Worm (Caenorhabditis elegans) whole organism, late embryonic: ENCODE results near the gene F35C8.5.

Experiments used
- C08G9.2 ChIP-seq: sonication (generic microtip); optimal IDR thresholded peaks from 2 replicates; lab custom pipeline; 2016; ENCODE audit warnings: mild to moderate bottlenecking, missing genetic modification characterization, moderate library complexity, missing compliant biosample characterization
- F13H6.1 ChIP-seq: sonication (generic microtip); optimal IDR thresholded peaks from 2 replicates; lab custom pipeline; 2016; ENCODE audit warnings: missing genetic modification characterization, missing compliant biosample characterization
- K09A11.1 ChIP-seq: sonication (generic microtip); optimal IDR thresholded peaks from 2 replicates; lab custom pipeline; 2017; ENCODE audit warnings: antibody characterized with exemption, mild to moderate bottlenecking, missing genetic modification characterization, missing compliant biosample characterization; ENCODE audit not compliant: insufficient read depth
- Y22D7AL.16 ChIP-seq: sonication (generic microtip); optimal IDR thresholded peaks from 2 replicates; lab custom pipeline; 2016; ENCODE audit warnings: missing genetic modification characterization, missing compliant biosample characterization
- ama-1 ChIP-seq: fragments of 150-350 bp; optimal IDR thresholded peaks from 2 replicates; lab custom pipeline; 2014
- ceh-14 ChIP-seq: sonication (generic microtip); optimal IDR thresholded peaks from 2 replicates; lab custom pipeline; 2016; ENCODE audit warnings: missing genotype, missing genetic modification characterization, missing compliant biosample characterization
- ceh-19 ChIP-seq: fragments of 200-800 bp; sonication (Bioruptor generic); optimal IDR thresholded peaks from 2 replicates; lab custom pipeline; 2018; ENCODE audit warnings: mild to moderate bottlenecking, missing genetic modification characterization, missing compliant biosample characterization
- ceh-22 ChIP-seq: sonication (generic microtip); optimal IDR thresholded peaks from 2 replicates; lab custom pipeline; 2017; ENCODE audit warnings: missing biosample characterization, missing genetic modification characterization
- ceh-30 ChIP-seq: fragments of 150-350 bp; optimal IDR thresholded peaks from 2 replicates; lab custom pipeline; 2014; ENCODE audit warnings: missing biosample characterization, missing genetic modification characterization
- ceh-34 ChIP-seq: sonication (generic microtip); optimal IDR thresholded peaks from 2 replicates; lab custom pipeline; 2016; ENCODE audit warnings: mild to moderate bottlenecking, missing genetic modification characterization, missing compliant biosample characterization
- ceh-45 ChIP-seq: fragments of 200-800 bp; sonication (Bioruptor generic); IDR thresholded peaks from 2 replicates; pipeline ENCODE4 v1.3.6; 2022; ENCODE audit warnings: missing genetic modification reagents, missing genetic modification characterization, missing compliant biosample characterization
- ceh-48 ChIP-seq: sonication (generic microtip); optimal IDR thresholded peaks from 2 replicates; lab custom pipeline; 2016; ENCODE audit warnings: missing genetic modification characterization, inconsistent platforms, missing compliant biosample characterization
- ceh-6 ChIP-seq: fragments of 200-800 bp; sonication (Bioruptor generic); optimal IDR thresholded peaks from 2 replicates; lab custom pipeline; 2018; ENCODE audit warnings: mild to moderate bottlenecking, missing genetic modification characterization, missing compliant biosample characterization
- ceh-9 ChIP-seq: sonication (generic microtip); optimal IDR thresholded peaks from 2 replicates; lab custom pipeline; 2016; ENCODE audit warnings: mild to moderate bottlenecking, missing genetic modification characterization, inconsistent platforms, missing compliant biosample characterization
- dmd-4 ChIP-seq: sonication (generic microtip); optimal IDR thresholded peaks from 2 replicates; lab custom pipeline; 2016; ENCODE audit warnings: borderline replicate concordance, missing genetic modification characterization, missing compliant biosample characterization
- dve-1 ChIP-seq: sonication (generic microtip); optimal IDR thresholded peaks from 2 replicates; lab custom pipeline; 2017; ENCODE audit warnings: antibody characterized with exemption, mild to moderate bottlenecking, missing genetic modification characterization, missing compliant biosample characterization
- ets-4 ChIP-seq: sonication (generic microtip); optimal IDR thresholded peaks from 2 replicates; lab custom pipeline; 2016; ENCODE audit warnings: missing genetic modification characterization, missing compliant biosample characterization
- eyg-1 ChIP-seq: sonication (generic microtip); optimal IDR thresholded peaks from 2 replicates; lab custom pipeline; 2016; ENCODE audit warnings: missing genotype, missing genetic modification characterization, missing compliant biosample characterization
- fax-1 ChIP-seq: sonication (generic microtip); optimal IDR thresholded peaks from 2 replicates; lab custom pipeline; 2016; ENCODE audit warnings: missing genotype, missing genetic modification characterization, missing compliant biosample characterization
- fkh-10 ChIP-seq: fragments of 150-350 bp; optimal IDR thresholded peaks from 2 replicates; lab custom pipeline; 2014; ENCODE audit warnings: missing biosample characterization, missing genetic modification reagents, missing genetic modification characterization
- fkh-6 ChIP-seq: sonication (generic microtip); optimal IDR thresholded peaks from 2 replicates; lab custom pipeline; 2016; ENCODE audit warnings: missing genetic modification characterization, missing compliant biosample characterization
- gmeb-2 ChIP-seq: sonication (generic microtip); optimal IDR thresholded peaks from 2 replicates; lab custom pipeline; 2016; ENCODE audit warnings: missing genetic modification characterization, inconsistent platforms, missing compliant biosample characterization
- hlh-13 ChIP-seq: fragments of 200-800 bp; sonication (Bioruptor generic); optimal IDR thresholded peaks from 2 replicates; lab custom pipeline; 2018; ENCODE audit warnings: mild to moderate bottlenecking, missing genetic modification characterization, missing compliant biosample characterization
- hlh-15 ChIP-seq: sonication (generic microtip); optimal IDR thresholded peaks from 2 replicates; lab custom pipeline; 2016; ENCODE audit warnings: missing genetic modification characterization, missing compliant biosample characterization
- hlh-30 ChIP-seq: sonication (generic microtip); optimal IDR thresholded peaks from 2 replicates; lab custom pipeline; 2017; ENCODE audit warnings: antibody characterized with exemption, missing genetic modification characterization, missing compliant biosample characterization; ENCODE audit not compliant: insufficient read depth
- hlh-6 ChIP-seq: sonication (generic microtip); optimal IDR thresholded peaks from 2 replicates; lab custom pipeline; 2016; ENCODE audit warnings: missing genotype, missing genetic modification characterization, missing compliant biosample characterization
- hlh-8 ChIP-seq: sonication (generic microtip); optimal IDR thresholded peaks from 2 replicates; lab custom pipeline; 2016; ENCODE audit warnings: missing genotype, missing genetic modification characterization, missing compliant biosample characterization
- lim-6 ChIP-seq: sonication (generic microtip); optimal IDR thresholded peaks from 2 replicates; lab custom pipeline; 2016; ENCODE audit warnings: missing genetic modification characterization, missing compliant biosample characterization
- lin-11 ChIP-seq: fragments of 200-800 bp; sonication (Bioruptor generic); optimal IDR thresholded peaks from 2 replicates; lab custom pipeline; 2018; ENCODE audit warnings: mild to moderate bottlenecking, missing genetic modification characterization, missing compliant biosample characterization
- madf-2 ChIP-seq: sonication (generic microtip); optimal IDR thresholded peaks from 2 replicates; lab custom pipeline; 2017; ENCODE audit warnings: missing genetic modification characterization, missing compliant biosample characterization
- mec-3 ChIP-seq: sonication (generic microtip); optimal IDR thresholded peaks from 2 replicates; lab custom pipeline; 2016; ENCODE audit warnings: borderline replicate concordance, missing genetic modification characterization, missing compliant biosample characterization
- nfya-1 ChIP-seq: sonication (generic microtip); optimal IDR thresholded peaks from 2 replicates; lab custom pipeline; 2017; ENCODE audit warnings: missing genetic modification characterization, mild to moderate bottlenecking, missing compliant biosample characterization, antibody characterized with exemption, moderate library complexity
- nhr-11 ChIP-seq: fragments of 150-350 bp; optimal IDR thresholded peaks from 2 replicates; lab custom pipeline; 2014; ENCODE audit warnings: missing biosample characterization, missing genetic modification characterization
- pag-3 ChIP-seq: sonication (generic microtip); optimal IDR thresholded peaks from 2 replicates; lab custom pipeline; 2016; ENCODE audit warnings: missing compliant biosample characterization, missing genetic modification characterization, borderline replicate concordance
- pat-9 ChIP-seq: fragments of 200-800 bp; sonication (Bioruptor generic); optimal IDR thresholded peaks from 2 replicates; lab custom pipeline; 2018; ENCODE audit warnings: mild to moderate bottlenecking, missing genetic modification characterization, moderate library complexity, missing compliant biosample characterization
- pha-4 ChIP-seq: fragments of 150-350 bp; optimal IDR thresholded peaks from 2 replicates; lab custom pipeline; 2018; ENCODE audit warnings: missing biosample characterization, missing genetic modification reagents, missing genetic modification characterization
- pqm-1 ChIP-seq: sonication (generic microtip); optimal IDR thresholded peaks from 2 replicates; lab custom pipeline; 2016; ENCODE audit warnings: missing genetic modification characterization, missing compliant biosample characterization
- pros-1 ChIP-seq: fragments of 150-350 bp; optimal IDR thresholded peaks from 2 replicates; lab custom pipeline; 2014; ENCODE audit warnings: missing biosample characterization, missing genetic modification reagents, missing genetic modification characterization
- ref-2 ChIP-seq: sonication (generic microtip); optimal IDR thresholded peaks from 2 replicates; lab custom pipeline; 2016; ENCODE audit warnings: missing genetic modification characterization, missing compliant biosample characterization
- sox-2 ChIP-seq: fragments of 200-800 bp; sonication (Bioruptor generic); IDR thresholded peaks from 2 replicates; pipeline ENCODE4 v1.3.6; 2022; ENCODE audit warnings: missing genetic modification reagents, missing genetic modification characterization, missing compliant biosample characterization
- syd-9 ChIP-seq: sonication (generic microtip); optimal IDR thresholded peaks from 2 replicates; lab custom pipeline; 2016; ENCODE audit warnings: mild to moderate bottlenecking, missing genetic modification characterization, moderate library complexity, missing compliant biosample characterization
- tbx-2 ChIP-seq: sonication (generic microtip); optimal IDR thresholded peaks from 2 replicates; lab custom pipeline; 2016; ENCODE audit warnings: missing genetic modification characterization, missing compliant biosample characterization
- tbx-7 ChIP-seq: sonication (generic microtip); optimal IDR thresholded peaks from 2 replicates; lab custom pipeline; 2016; ENCODE audit warnings: missing genotype, missing genetic modification characterization, missing compliant biosample characterization
- unc-42 ChIP-seq: sonication (generic microtip); optimal IDR thresholded peaks from 2 replicates; lab custom pipeline; 2016; ENCODE audit warnings: missing genotype, missing genetic modification characterization, missing compliant biosample characterization
- unc-55 ChIP-seq: sonication (generic microtip); optimal IDR thresholded peaks from 2 replicates; lab custom pipeline; 2017; ENCODE audit warnings: missing biosample characterization, missing genetic modification reagents, missing genetic modification characterization
- unc-86 ChIP-seq: sonication (generic microtip); optimal IDR thresholded peaks from 2 replicates; lab custom pipeline; 2016; ENCODE audit warnings: missing genetic modification characterization, missing compliant biosample characterization
- zip-5 ChIP-seq: sonication (generic microtip); optimal IDR thresholded peaks from 2 replicates; lab custom pipeline; 2016; ENCODE audit warnings: missing genetic modification characterization, missing compliant biosample characterization

F35C8.5 gene

DNA sequence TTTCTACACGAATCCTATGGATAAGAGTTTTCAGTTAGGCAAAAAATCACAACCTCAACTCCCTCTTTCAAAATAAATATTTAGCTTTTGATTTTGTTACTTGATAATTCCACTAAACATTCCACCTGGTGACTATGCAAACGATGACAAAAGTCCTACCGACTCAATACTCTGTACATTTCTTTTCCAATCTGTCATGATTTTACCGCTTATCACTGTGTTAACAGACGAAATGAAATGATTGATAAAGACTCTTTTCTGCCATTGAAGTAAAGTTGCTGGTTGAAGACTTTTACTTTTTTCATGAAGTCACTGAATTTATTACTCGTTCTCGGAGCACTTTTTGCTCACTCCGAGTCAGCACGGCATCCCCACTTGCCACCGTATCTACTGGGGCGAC is 36.4 kb upstream of the F35C8.5 start, which contains the start of gene C26B9.5:
C26B9.5 (plus strand) TSS at position 244 of the 400 bp plus-strand sequence.
- no peak for TF ChIP-seq K09A11.1 (tag; lab: Kevin White, UChicago)
- TF ChIP-seq fkh-6 (tag; lab: Kevin White, UChicago) = no peak
- no peak for TF ChIP-seq ref-2 (tag; lab: Kevin White, UChicago)
- no peak for TF ChIP-seq ama-1 (lab: Kevin White, UChicago)
- no peak for TF ChIP-seq ceh-30 (tag; lab: Kevin White, UChicago)
- TF ChIP-seq dmd-4 = no peak
- no peak for TF ChIP-seq ceh-9 (tag; lab: Kevin White, UChicago)
- TF ChIP-seq pros-1 (tag; lab: Kevin White, UChicago) = no peak
- TF ChIP-seq hlh-30 = no peak
- no peak for TF ChIP-seq ceh-48 (tag; lab: Kevin White, UChicago)
- no peak for TF ChIP-seq F13H6.1 (tag; lab: Kevin White, UChicago)
- TF ChIP-seq C08G9.2 (tag; lab: Kevin White, UChicago) = no peak
- TF ChIP-seq, all 69 proteins: peak for 0

DNA sequence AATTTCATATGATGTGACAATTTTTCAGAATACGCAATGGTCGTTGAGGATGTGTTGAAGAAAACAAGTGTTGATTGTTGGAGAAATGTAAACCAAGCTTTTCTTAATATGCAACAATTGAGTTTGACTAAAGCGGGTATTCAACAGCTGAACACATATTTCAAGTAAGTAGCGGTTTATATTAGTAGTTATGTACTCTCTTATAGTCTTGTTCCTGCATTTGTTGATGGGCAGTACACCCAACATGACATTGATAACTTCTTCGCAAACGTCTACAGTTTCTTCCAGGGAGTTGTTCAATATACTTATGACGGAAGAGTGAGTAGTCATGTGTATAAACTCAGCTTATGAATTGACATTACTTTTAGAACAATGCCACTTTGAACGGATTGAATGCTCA is 34.8 kb upstream of the F35C8.5 start:
- TF ChIP-seq unc-86 (tag; lab: Kevin White, UChicago) (no peak), syd-9 (no peak), hlh-6 (no peak), tbx-2 (no peak), hlh-15 (tag; lab: Kevin White, UChicago) (no peak), pha-4 (tag; lab: Kevin White, UChicago) (no peak), hlh-8 (tag; lab: Kevin White, UChicago) (no peak), fkh-10 (GFP tag; lab: Kevin White, UChicago) (no peak), ceh-45 (no peak), ceh-19 (GFP tag; lab: Kevin White, UChicago) (no peak), zip-5 (tag; lab: Kevin White, UChicago) (no peak)

DNA sequence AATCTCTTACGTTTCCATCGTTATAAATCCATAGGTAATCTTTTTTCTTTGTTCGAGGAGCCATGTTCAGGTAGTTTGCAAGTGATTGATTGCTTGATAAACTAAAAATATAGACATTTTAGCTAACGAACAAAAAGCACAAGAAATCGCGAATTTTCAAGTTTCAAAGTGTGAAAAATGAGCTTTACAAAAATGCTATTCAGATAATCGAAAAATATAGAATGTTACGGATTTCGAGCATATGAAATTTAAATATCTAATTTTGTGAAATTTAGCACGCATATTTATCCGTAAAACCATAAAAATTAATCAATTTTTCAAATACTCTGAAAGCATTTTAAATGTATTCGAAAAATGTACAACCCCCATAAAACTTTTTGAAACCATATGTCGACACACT is 30.2 kb upstream of the F35C8.5 start, which contains the start of gene C26B9.6:
C26B9.6 (minus strand) TSS at position 101 of the 400 bp plus-strand sequence.
- TF ChIP-seq ceh-6 (GFP tag; lab: Kevin White, UChicago) = no peak
- no peak for TF ChIP-seq ceh-34 (tag; lab: Kevin White, UChicago)
- TF ChIP-seq hlh-15 (tag; lab: Kevin White, UChicago) = no peak
- TF ChIP-seq fax-1 = no peak
- no peak for TF ChIP-seq lin-11 (tag; lab: Kevin White, UChicago)
- no peak for TF ChIP-seq hlh-6
- no peak for TF ChIP-seq tbx-7
- TF ChIP-seq fkh-6 (tag; lab: Kevin White, UChicago) = no peak
- TF ChIP-seq tbx-2 = no peak
- no peak for TF ChIP-seq ets-4
- no peak for TF ChIP-seq ceh-45
- no peak for TF ChIP-seq hlh-13 (GFP tag; lab: Kevin White, UChicago)
- no peak for TF ChIP-seq mec-3 (tag; lab: Kevin White, UChicago)
- TF ChIP-seq dve-1 (tag; lab: Kevin White, UChicago) = no peak
- TF ChIP-seq lim-6 (tag; lab: Kevin White, UChicago) = no peak
- no peak for TF ChIP-seq nhr-11 (tag; lab: Kevin White, UChicago)

ce11 chrX:5336498-5336897 is 29.1 kb upstream of the F35C8.5 start:
- peak; percentile 69 for TF ChIP-seq ceh-30 (tag; lab: Kevin White, UChicago)
- TF ChIP-seq ceh-22 (tag; lab: Kevin White, UChicago) = no peak
- TF ChIP-seq madf-2 (tag; lab: Kevin White, UChicago) = peak; percentile 40
- peak; percentile 26; the same call in 1 of the 2 replicates for TF ChIP-seq sox-2
- no peak for TF ChIP-seq pag-3
- TF ChIP-seq ceh-34 (tag; lab: Kevin White, UChicago) = peak; percentile 68
- TF ChIP-seq gmeb-2 (tag; lab: Kevin White, UChicago) = no peak
- no peak for TF ChIP-seq ceh-6 (GFP tag; lab: Kevin White, UChicago)
- no peak for TF ChIP-seq ama-1 (lab: Kevin White, UChicago)
- peak; percentile 60 for TF ChIP-seq unc-55 (GFP tag; lab: Kevin White, UChicago)
- no peak for TF ChIP-seq Y22D7AL.16 (tag; lab: Kevin White, UChicago)
- no peak for TF ChIP-seq pha-4 (tag; lab: Kevin White, UChicago)
- peak; percentile 77 for TF ChIP-seq tbx-2
- peak; percentile 74 for TF ChIP-seq nfya-1 (tag; lab: Kevin White, UChicago)
- TF ChIP-seq ceh-14 = no peak
- no peak for TF ChIP-seq zip-5 (tag; lab: Kevin White, UChicago)
- no peak for TF ChIP-seq ceh-9 (tag; lab: Kevin White, UChicago)
- TF ChIP-seq pat-9 = peak; percentile 32
- no peak for TF ChIP-seq unc-42 (tag; lab: Kevin White, UChicago)
- TF ChIP-seq hlh-15 (tag; lab: Kevin White, UChicago) = no peak
- no peak for TF ChIP-seq fkh-10 (GFP tag; lab: Kevin White, UChicago)
- TF ChIP-seq fax-1 = no peak
- no peak for TF ChIP-seq pqm-1 (tag; lab: Kevin White, UChicago)
- no peak for TF ChIP-seq eyg-1
